Fruit fly (Drosophila melanogaster): ENCODE data around the gene Amun.
A peak's percentile ranks its signal among the peaks of the same experiment; 100 is the strongest.

dm6 chrX:11713808-11714528, 1.4 kb downstream of the Amun start:
- TF ChIP-seq usp (GFP tag; optimal IDR thresholded peaks at IDR 0.05) (no peak), Hr83 (GFP tag; optimal IDR thresholded peaks at IDR 0.05; ENCODE audit: poor library complexity, severe bottlenecking) (peak; percentile 47), fru (GFP tag; optimal IDR thresholded peaks at IDR 0.05) (no peak), Abd-B (GFP tag; optimal IDR thresholded peaks at IDR 0.05) (peak; percentile 25), N (GFP tag; optimal IDR thresholded peaks at IDR 0.05) (peak; percentile 81), sv (GFP tag; optimal IDR thresholded peaks at IDR 0.05) (no peak), h (GFP tag; optimal IDR thresholded peaks at IDR 0.05) (peak; percentile 38), br (GFP tag; optimal IDR thresholded peaks at IDR 0.05) (no peak), psq (GFP tag; optimal IDR thresholded peaks at IDR 0.05) (peak; percentile 91), dmrt93B (GFP tag; optimal IDR thresholded peaks at IDR 0.05) (no peak), Mio (GFP tag; optimal IDR thresholded peaks at IDR 0.05) (no peak), pan (optimal IDR thresholded peaks at IDR 0.05) (no peak)

Data from whole organism, wandering third instar larva.